Fruit fly (Drosophila melanogaster): ENCODE data around the gene CG31088.

CG31088 gene

DNA sequence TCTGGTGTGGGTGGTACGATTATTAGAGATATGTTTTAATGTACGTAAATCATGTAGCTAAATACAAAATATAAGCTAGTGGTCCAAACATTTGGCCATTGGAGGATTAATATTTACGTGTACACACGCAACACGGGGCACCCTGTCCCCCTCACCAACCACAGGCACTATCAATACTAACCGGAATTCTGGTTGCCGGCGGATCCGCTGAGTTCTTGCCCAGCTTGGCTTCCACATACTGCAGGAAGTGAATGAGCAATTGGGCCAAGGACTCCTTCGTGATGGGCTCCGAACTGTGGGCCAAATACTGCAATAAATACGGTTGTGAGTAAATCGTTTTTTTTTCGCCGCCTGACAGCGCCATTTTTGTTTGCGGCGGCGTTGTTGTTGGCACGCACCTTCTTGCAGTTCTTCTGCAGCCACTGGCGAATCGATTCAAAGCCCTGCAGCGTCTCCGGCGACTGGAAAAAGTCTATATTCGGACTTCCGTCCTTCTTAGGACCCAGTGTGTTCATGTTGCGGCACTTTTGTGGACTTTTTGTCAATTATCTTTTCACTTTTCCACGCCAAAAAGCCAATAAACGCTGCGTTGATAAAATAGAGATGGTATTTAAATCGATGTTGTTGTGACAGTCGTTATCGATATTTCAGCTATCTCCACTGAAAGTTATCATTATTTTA lies 21.7 kb upstream of the CG31088 start, which contains the start of gene mor:
Gene mor (minus strand): TSS at position 616 of the 681 bp plus-strand sequence.
- TF ChIP-seq dsf (GFP tag; optimal IDR thresholded peaks at IDR 0.05; ENCODE audit: borderline replicate concordance) (no peak), Mio (GFP tag; optimal IDR thresholded peaks at IDR 0.05) (no peak)

DNA sequence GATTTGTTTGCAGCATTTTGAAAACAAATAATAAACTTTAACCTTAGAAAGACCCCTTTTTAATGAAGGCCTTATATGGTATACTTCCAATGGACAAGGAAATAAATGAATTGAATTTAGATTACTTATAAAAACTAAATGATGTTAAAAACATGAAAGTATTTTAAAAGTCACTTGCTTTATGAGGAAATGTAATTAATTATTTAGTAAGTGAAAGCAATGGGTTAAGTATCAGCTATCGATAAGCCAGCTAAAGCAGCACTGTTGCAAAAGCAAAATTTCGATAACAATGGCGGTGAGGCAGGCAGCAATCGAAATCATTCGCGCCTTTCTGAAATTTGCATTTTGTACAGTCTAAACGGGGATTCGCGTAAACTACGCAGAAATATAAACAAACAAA lies 14.4 kb upstream of the CG31088 start, which contains the start of the genes CG32856 and Rbf2:
Gene CG32856 (minus strand): TSS at position 183 of the 400 bp plus-strand sequence.
Gene Rbf2 (plus strand): TSS at position 278 of the 400 bp plus-strand sequence.
- TF ChIP-seq jim (GFP tag; optimal IDR thresholded peaks at IDR 0.05) (no peak), dmrt93B (GFP tag; optimal IDR thresholded peaks at IDR 0.05) (no peak), Hr78 (GFP tag; optimal IDR thresholded peaks at IDR 0.05) (no peak), rgr (GFP tag; optimal IDR thresholded peaks at IDR 0.05) (peak; percentile 95), dl (GFP tag; optimal IDR thresholded peaks at IDR 0.05; ENCODE audit: insufficient read depth in 1 of 2, partially characterized antibody in 2 of 2) (no peak), usp (GFP tag; optimal IDR thresholded peaks at IDR 0.05) (no peak), sv (GFP tag; optimal IDR thresholded peaks at IDR 0.05) (peak; percentile 79), foxo (GFP tag; optimal IDR thresholded peaks at IDR 0.05) (peak in 1 of 2 experiments; percentile 90), Rel (GFP tag; optimal IDR thresholded peaks at IDR 0.05) (no peak), Rel (tag; optimal IDR thresholded peaks at IDR 0.05) (no peak), Abd-B (GFP tag; optimal IDR thresholded peaks at IDR 0.05) (no peak), sage (GFP tag; optimal IDR thresholded peaks at IDR 0.05) (no peak), GATAd (GFP tag; optimal IDR thresholded peaks at IDR 0.05) (peak; percentile 54), Sp1 (GFP tag; optimal IDR thresholded peaks at IDR 0.05) (no peak), OdsH (GFP tag; optimal IDR thresholded peaks at IDR 0.05) (peak; percentile 91), h (GFP tag; optimal IDR thresholded peaks at IDR 0.05) (peak; percentile 88), Dif (GFP tag; optimal IDR thresholded peaks at IDR 0.05; ENCODE audit: partially characterized antibody) (no peak), pan (optimal IDR thresholded peaks at IDR 0.05) (no peak), HLH106 (tag; optimal IDR thresholded peaks at IDR 0.05) (peak; percentile 71), Jra (GFP tag; optimal IDR thresholded peaks at IDR 0.05) (peak; percentile 94), woc (GFP tag; optimal IDR thresholded peaks at IDR 0.05) (peak; percentile 90), CG9705 (GFP tag; optimal IDR thresholded peaks at IDR 0.05) (peak; percentile 21), Dfd (GFP tag; optimal IDR thresholded peaks at IDR 0.05) (no peak), ey (GFP tag; optimal IDR thresholded peaks at IDR 0.05) (peak; percentile 91), fru (GFP tag; optimal IDR thresholded peaks at IDR 0.05) (peak; percentile 80), Hnf4 (GFP tag; optimal IDR thresholded peaks at IDR 0.05) (peak; percentile 96), tai (GFP tag; optimal IDR thresholded peaks at IDR 0.05) (no peak), psq (GFP tag; optimal IDR thresholded peaks at IDR 0.05) (peak; percentile 84), dsf (GFP tag; optimal IDR thresholded peaks at IDR 0.05; ENCODE audit: borderline replicate concordance) (peak; percentile 91), br (GFP tag; optimal IDR thresholded peaks at IDR 0.05) (peak; percentile 91), Mio (GFP tag; optimal IDR thresholded peaks at IDR 0.05) (peak; percentile 59), CrebA (GFP tag; optimal IDR thresholded peaks at IDR 0.05; ENCODE audit: borderline replicate concordance) (no peak), Hr83 (GFP tag; optimal IDR thresholded peaks at IDR 0.05; ENCODE audit: poor library complexity, severe bottlenecking) (peak; percentile 65)

DNA sequence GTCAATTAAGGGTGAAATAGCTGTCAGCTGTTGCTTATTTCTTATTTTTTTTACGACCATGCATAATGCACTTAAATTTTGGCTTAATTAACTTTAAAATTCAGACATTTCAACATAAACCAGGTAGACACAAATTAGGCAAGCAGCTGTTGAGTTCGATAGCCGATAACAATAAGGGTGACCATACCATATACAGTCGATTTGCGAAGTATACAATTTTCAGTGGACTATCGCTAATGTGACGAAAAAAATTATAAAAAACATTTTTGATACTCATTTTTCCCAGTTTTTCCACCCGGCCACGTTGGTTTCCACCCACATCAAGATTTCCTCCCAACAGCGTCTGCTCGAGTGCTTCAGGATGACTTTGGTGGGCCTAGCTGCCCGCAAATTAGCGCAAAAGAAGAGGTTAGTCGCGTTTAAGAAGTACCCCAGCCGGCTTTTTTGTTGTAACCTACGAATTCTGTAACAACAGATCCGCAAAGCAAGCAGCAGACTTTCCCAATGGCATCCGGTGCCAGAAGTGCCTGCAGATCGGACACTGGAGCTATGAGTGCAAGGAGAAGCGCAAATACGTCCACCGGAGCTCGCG lies 13.0 kb upstream of the CG31088 start, which contains the start of the genes CG4287 and CG5516:
Gene CG4287 (minus strand): TSS at position 178 of the 592 bp plus-strand sequence.
Gene CG5516 (plus strand): TSS at position 195 of the 592 bp plus-strand sequence.
- TF ChIP-seq pan (optimal IDR thresholded peaks at IDR 0.05) (no peak), GATAd (GFP tag; optimal IDR thresholded peaks at IDR 0.05) (no peak), Hnf4 (GFP tag; optimal IDR thresholded peaks at IDR 0.05) (peak; percentile 66), foxo (GFP tag; optimal IDR thresholded peaks at IDR 0.05) (no peak), Abd-B (GFP tag; optimal IDR thresholded peaks at IDR 0.05) (no peak), Hr83 (GFP tag; optimal IDR thresholded peaks at IDR 0.05; ENCODE audit: poor library complexity, severe bottlenecking) (no peak), Jra (GFP tag; optimal IDR thresholded peaks at IDR 0.05) (peak; percentile 55), CG32264 (GFP tag; optimal IDR thresholded peaks at IDR 0.05) (no peak), sv (GFP tag; optimal IDR thresholded peaks at IDR 0.05) (no peak), sage (GFP tag; optimal IDR thresholded peaks at IDR 0.05) (no peak), dl (GFP tag; optimal IDR thresholded peaks at IDR 0.05; ENCODE audit: insufficient read depth in 1 of 2, partially characterized antibody in 2 of 2) (no peak), psq (GFP tag; optimal IDR thresholded peaks at IDR 0.05) (no peak)

Data from whole organism, wandering third instar larva.